Worm (Caenorhabditis elegans) whole organism, L3 larva: ENCODE data around the gene unc-103.

Experiments
- R02D3.7 ChIP-seq: fragments of 150-350 bp; optimal IDR thresholded peaks from 2 replicates; lab custom pipeline; 2014; ENCODE audit warnings: missing biosample characterization, missing genetic modification characterization
- ama-1 ChIP-seq: fragments of 150-350 bp; optimal IDR thresholded peaks from 2 replicates; lab custom pipeline; 2018
- ceh-16 ChIP-seq: sonication (generic microtip); optimal IDR thresholded peaks from 2 replicates; lab custom pipeline; 2017; ENCODE audit warnings: missing biosample characterization, missing genetic modification characterization
- egl-27 ChIP-seq: sonication (generic microtip); optimal IDR thresholded peaks from 4 replicates; lab custom pipeline; 2017; ENCODE audit warnings: missing biosample characterization, missing genetic modification reagents, missing genetic modification characterization
- elt-2 ChIP-seq: sonication (generic microtip); optimal IDR thresholded peaks from 2 replicates; lab custom pipeline; 2016; ENCODE audit warnings: missing genetic modification reagents, mild to moderate bottlenecking, missing genetic modification characterization, missing compliant biosample characterization
- jun-1 ChIP-seq: fragments of 150-350 bp; optimal IDR thresholded peaks from 2 replicates; lab custom pipeline; 2014; ENCODE audit warnings: missing biosample characterization, missing genetic modification reagents, missing genetic modification characterization
- mdl-1 ChIP-seq: fragments of 150-350 bp; optimal IDR thresholded peaks from 2 replicates; lab custom pipeline; 2014; ENCODE audit warnings: missing biosample characterization, missing genetic modification characterization
- nhr-76 ChIP-seq: fragments of 150-350 bp; sonication (generic microtip); optimal IDR thresholded peaks from 5 replicates; lab custom pipeline; 2014; ENCODE audit warnings: missing biosample characterization, missing genetic modification characterization
- sea-2 ChIP-seq: fragments of 150-350 bp; sonication (generic microtip); optimal IDR thresholded peaks from 4 replicates; lab custom pipeline; 2014; ENCODE audit warnings: missing biosample characterization, missing genetic modification reagents, missing genetic modification characterization
- skn-1 ChIP-seq: fragments of 150-350 bp; optimal IDR thresholded peaks from 2 replicates; lab custom pipeline; 2014; ENCODE audit warnings: missing biosample characterization, missing genetic modification characterization
- snpc-4 ChIP-seq: fragments of 150-350 bp; optimal IDR thresholded peaks from 2 replicates; lab custom pipeline; 2014; ENCODE audit warnings: missing biosample characterization, missing genetic modification characterization
- unc-39 ChIP-seq: sonication (generic microtip); optimal IDR thresholded peaks from 4 replicates; lab custom pipeline; 2017; ENCODE audit warnings: missing biosample characterization, missing genetic modification characterization
- ztf-11 ChIP-seq: fragments of 150-350 bp; optimal IDR thresholded peaks from 2 replicates; lab custom pipeline; 2014; ENCODE audit warnings: missing biosample characterization, missing genetic modification characterization

DNA sequence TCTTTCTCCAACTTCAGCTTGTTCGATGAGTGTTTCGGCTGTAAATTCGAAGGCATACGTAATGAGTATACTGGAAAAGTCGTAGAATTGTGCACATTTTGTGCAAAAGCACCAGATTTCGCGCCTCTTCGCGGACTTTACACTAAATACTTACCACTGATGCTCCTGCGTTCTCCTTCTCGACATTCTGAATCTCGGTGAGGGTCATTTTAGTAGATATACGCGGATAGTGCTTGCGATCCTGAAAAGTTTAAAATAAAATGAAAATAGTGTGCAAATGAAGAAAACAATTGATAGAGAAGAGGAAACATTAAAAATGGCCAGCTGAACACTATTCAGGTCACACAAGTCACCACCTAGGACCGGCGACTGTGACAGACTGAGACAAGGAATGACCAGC lies 20.5 kb upstream of the unc-103 start, which contains the start of gene rnr-2:
- TF ChIP-seq sea-2 (no peak), nhr-76 (tag; lab: Kevin White, UChicago) (no peak), R02D3.7 (tag; lab: Kevin White, UChicago) (no peak), ama-1 (lab: Kevin White, UChicago) (no peak), skn-1 (no peak), ceh-16 (no peak), jun-1 (no peak), mdl-1 (no peak), egl-27 (tag; lab: Kevin White, UChicago) (no peak), ztf-11 (tag; lab: Kevin White, UChicago) (no peak), snpc-4 (tag; lab: Kevin White, UChicago) (no peak), unc-39 (tag; lab: Kevin White, UChicago) (no peak), elt-2 (tag; lab: Kevin White, UChicago) (no peak)
